Fruit fly (Drosophila melanogaster): Measurements from ENCODE around the gene Ir76a.
A peak's percentile ranks its signal among the peaks of the same experiment; 100 is the strongest.
"Not testable (repeated sequence)": the region's sequence is repeated elsewhere in the genome, so short reads cannot be mapped to it uniquely, and the experiment has no call there.

The Ir76a gene

DNA sequence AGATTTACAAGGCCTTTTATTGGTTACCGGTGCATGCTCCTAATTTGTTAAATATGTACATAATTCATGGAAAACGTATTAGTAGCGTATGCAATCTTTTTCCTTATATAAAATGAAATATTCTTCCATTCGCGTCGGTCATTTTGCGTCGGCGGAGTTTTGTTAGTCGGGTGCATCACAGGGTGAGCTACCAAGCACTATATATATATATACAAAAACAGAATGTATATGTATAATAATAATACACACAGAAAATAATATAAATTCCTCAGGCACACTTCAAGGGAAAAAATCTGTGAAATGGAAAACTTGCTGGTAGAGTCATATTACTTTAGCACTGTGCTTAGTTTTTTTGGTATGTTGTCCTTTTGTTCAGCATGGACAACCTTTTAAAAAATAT is at the start of gene Ir76a:
Gene Ir76a, plus strand, starts transcription at position 301 of the 400 bp plus-strand sequence.
- TF ChIP-seq Clk (GFP tag; optimal IDR thresholded peaks at IDR 0.05) (no peak), CG11617 (GFP tag; optimal IDR thresholded peaks at IDR 0.05) (no peak), ovo (GFP tag; optimal IDR thresholded peaks at IDR 0.05) (no peak), CG33017 (tag; optimal IDR thresholded peaks at IDR 0.05) (no peak), toe (GFP tag; optimal IDR thresholded peaks at IDR 0.05) (no peak), CG7045 (GFP tag; optimal IDR thresholded peaks at IDR 0.05) (no peak), bab1 (GFP tag; optimal IDR thresholded peaks at IDR 0.05) (no peak), tj (GFP tag; optimal IDR thresholded peaks at IDR 0.05) (peak; percentile 25)

DNA sequence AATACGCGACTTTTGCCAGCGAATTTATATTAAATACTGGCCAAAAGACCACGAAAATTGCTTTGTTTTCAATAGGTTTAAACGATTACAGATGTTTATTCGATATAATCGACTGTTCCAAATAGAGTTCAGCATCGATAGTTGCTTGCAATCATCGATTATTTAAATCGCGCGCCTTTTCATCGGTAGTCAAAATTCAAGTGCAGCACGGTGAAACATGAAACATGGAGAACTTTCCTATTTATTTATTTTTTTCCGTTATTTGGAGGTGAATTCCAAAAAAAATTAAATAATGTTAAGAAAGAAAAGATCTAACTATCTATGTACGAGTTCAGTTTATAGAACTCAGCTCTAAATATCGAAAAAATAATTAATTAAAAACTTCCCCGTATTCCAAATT is 49.4 kb upstream of the Ir76a start, which contains the start of gene CG42638:
Gene CG42638, minus strand, starts transcription at position 101 of the 400 bp plus-strand sequence.
- TF ChIP-seq Clk (GFP tag; optimal IDR thresholded peaks at IDR 0.05); Mnt (GFP tag; optimal IDR thresholded peaks at IDR 0.05); CG14711 (tag; optimal IDR thresholded peaks at IDR 0.05): not testable (repeated sequence)

DNA sequence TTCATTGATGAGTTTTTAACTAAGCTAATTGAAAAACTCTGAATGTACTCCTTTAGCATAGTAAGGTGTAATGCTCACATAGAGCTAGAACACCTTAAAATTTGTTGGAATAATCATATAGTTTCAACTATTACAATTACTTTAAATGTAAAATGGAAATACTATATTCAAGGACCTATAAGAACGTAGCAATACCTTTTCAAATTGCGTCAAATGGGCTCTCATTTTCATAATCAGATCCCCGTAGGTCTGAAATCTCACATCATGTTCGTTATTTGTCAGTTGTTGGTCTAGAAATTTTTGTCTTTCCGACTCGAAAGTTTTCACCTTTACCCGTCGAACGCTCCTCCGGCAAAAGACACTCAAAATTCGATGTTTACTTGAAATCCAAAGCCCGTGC is 39.0 kb upstream of the Ir76a start, which contains the start of gene Vtld:
Gene Vtld, plus strand, starts transcription at position 301 of the 400 bp plus-strand sequence.
- not testable (repeated sequence) for TF ChIP-seq pad (GFP tag; optimal IDR thresholded peaks at IDR 0.05); CG5204 (GFP tag; optimal IDR thresholded peaks at IDR 0.05); cnc (optimal IDR thresholded peaks at IDR 0.05)

DNA sequence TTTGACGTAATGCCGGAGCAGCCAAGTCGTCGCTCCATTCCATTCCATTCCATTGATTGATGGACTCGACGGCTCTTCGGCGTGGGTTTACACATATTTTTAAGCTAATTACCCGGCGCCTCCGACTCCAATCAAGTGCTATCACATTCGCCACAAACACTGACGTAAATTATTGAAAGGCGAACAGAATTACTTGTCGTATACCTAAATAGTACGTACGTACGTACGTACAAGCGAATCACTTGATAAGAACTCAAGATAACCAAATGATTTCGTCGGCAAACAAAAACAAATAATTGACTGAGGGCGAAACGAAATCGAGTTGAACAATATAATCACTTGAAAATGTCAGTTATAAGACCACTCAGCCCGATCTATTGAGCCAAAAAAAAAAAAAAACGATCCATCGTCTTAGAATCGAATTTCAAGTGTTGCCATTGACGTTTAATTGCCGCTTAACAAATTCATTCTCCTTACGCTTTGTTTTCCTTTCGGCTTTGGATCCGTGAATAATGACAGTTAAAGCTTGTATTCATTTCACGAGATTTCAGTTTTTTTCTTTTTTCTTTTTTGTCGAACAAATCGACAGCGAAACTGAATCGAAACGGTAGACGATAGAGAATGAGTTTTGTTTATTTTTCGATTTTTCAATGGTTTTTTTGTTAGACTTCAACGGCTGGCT is 21.7 kb upstream of the Ir76a start:
- TF ChIP-seq CG7045 (GFP tag; optimal IDR thresholded peaks at IDR 0.05): no peak
- peak; percentile 58 for TF ChIP-seq cic (GFP tag; optimal IDR thresholded peaks at IDR 0.05)

DNA sequence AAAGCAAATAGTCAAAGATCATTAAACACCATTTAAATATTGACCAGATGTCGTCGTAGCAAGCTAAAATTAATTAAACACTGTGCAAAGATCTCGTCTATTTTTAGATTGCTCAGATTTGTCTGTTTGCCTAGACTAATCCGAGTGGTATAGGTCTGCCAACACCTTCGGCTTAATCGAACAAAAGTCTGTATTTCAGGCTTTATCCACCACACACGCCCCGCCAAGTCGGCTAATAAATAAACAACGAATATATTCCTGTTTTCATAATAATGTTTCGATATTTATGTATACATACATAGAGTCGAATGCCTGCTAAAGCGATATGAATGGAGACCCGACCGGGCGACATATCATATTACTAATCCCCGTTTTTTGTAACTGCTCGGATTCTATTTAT is 20.5 kb upstream of the Ir76a start:
- TF ChIP-seq CG7101 (tag; optimal IDR thresholded peaks at IDR 0.05): no peak
- TF ChIP-seq cic (GFP tag; optimal IDR thresholded peaks at IDR 0.05): no peak
- TF ChIP-seq CG1620 (GFP tag; optimal IDR thresholded peaks at IDR 0.05): no peak
- TF ChIP-seq CG11617 (GFP tag; optimal IDR thresholded peaks at IDR 0.05): no peak
- no peak for TF ChIP-seq bab1 (GFP tag; optimal IDR thresholded peaks at IDR 0.05)
- TF ChIP-seq Crg-1 (GFP tag; optimal IDR thresholded peaks at IDR 0.05): no peak
- no peak for TF ChIP-seq CG5204 (GFP tag; optimal IDR thresholded peaks at IDR 0.05)
- no peak for TF ChIP-seq kay (GFP tag; ENCODE audit: borderline replicate concordance)
- TF ChIP-seq toe (GFP tag; optimal IDR thresholded peaks at IDR 0.05): no peak
- no peak for TF ChIP-seq CG14711 (tag; optimal IDR thresholded peaks at IDR 0.05)
- no peak for TF ChIP-seq pad (GFP tag; optimal IDR thresholded peaks at IDR 0.05)
- no peak for TF ChIP-seq Clk (GFP tag; optimal IDR thresholded peaks at IDR 0.05)
- TF ChIP-seq ovo (GFP tag; optimal IDR thresholded peaks at IDR 0.05): no peak
- TF ChIP-seq CG7045 (GFP tag; optimal IDR thresholded peaks at IDR 0.05): no peak
- TF ChIP-seq CG12768 (GFP tag; optimal IDR thresholded peaks at IDR 0.05): no peak

DNA sequence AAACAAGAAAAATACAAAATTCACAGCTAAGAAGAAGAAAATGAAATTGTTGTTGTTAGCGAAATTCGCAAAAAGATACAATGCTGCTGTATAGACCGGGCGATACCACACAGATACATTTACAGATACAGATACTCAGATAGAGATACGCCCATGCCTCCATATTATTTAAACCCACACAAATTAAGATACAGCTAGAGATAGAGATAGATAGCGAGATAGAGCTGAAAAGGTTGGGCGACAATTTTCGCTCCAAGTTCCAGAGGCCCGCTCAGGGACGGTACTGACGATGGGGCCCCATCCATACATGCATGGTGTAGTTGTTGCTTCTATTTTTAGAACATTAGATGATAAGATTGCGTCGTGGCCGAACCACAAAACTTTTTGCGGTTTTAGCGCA is 11.4 kb upstream of the Ir76a start:
- peak; percentile 51 for TF ChIP-seq cic (GFP tag; optimal IDR thresholded peaks at IDR 0.05)
- TF ChIP-seq CG33017 (tag; optimal IDR thresholded peaks at IDR 0.05): no peak
- TF ChIP-seq kay (GFP tag; ENCODE audit: borderline replicate concordance): no peak
- TF ChIP-seq CG12768 (GFP tag; optimal IDR thresholded peaks at IDR 0.05): peak; percentile 30
- TF ChIP-seq tj (GFP tag; optimal IDR thresholded peaks at IDR 0.05): peak; percentile 5
- no peak for TF ChIP-seq toe (GFP tag; optimal IDR thresholded peaks at IDR 0.05)
- TF ChIP-seq CG11617 (GFP tag; optimal IDR thresholded peaks at IDR 0.05): no peak
- no peak for TF ChIP-seq CG1620 (GFP tag; optimal IDR thresholded peaks at IDR 0.05)
- no peak for TF ChIP-seq bab1 (GFP tag; optimal IDR thresholded peaks at IDR 0.05)
- no peak for TF ChIP-seq cnc (optimal IDR thresholded peaks at IDR 0.05)
- no peak for TF ChIP-seq pad (GFP tag; optimal IDR thresholded peaks at IDR 0.05)
- TF ChIP-seq Hr96 (GFP tag; optimal IDR thresholded peaks at IDR 0.05): no peak
- TF ChIP-seq Mnt (GFP tag; optimal IDR thresholded peaks at IDR 0.05): no peak
- TF ChIP-seq Clk (GFP tag; optimal IDR thresholded peaks at IDR 0.05): no peak
- no peak for TF ChIP-seq Crg-1 (GFP tag; optimal IDR thresholded peaks at IDR 0.05)
- TF ChIP-seq CG14711 (tag; optimal IDR thresholded peaks at IDR 0.05): no peak
- TF ChIP-seq ovo (GFP tag; optimal IDR thresholded peaks at IDR 0.05): no peak
- TF ChIP-seq CG7101 (tag; optimal IDR thresholded peaks at IDR 0.05): no peak
- TF ChIP-seq CG5204 (GFP tag; optimal IDR thresholded peaks at IDR 0.05): no peak
- TF ChIP-seq CG7045 (GFP tag; optimal IDR thresholded peaks at IDR 0.05): no peak

DNA sequence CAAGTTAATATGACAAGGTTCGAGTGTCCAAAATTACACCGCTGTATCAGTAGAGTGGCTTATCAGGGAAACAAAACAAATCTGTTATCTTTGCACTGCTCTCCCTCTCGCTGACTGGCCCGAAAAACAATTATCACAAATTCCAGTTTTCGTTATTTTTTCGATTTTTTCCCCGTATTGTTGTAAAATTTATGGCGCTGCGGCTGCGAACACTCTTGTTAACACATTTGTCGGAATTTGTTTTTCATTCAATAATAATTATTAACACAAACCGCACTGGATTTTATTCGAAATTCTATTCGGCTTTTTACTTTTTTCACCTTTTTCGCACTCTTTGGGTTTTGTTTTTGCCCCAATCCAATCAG is 8.5 kb upstream of the Ir76a start:
- TF ChIP-seq kay (GFP tag; ENCODE audit: borderline replicate concordance) (peak; percentile 88), tj (GFP tag; optimal IDR thresholded peaks at IDR 0.05) (no peak)

All from whole organism, adult.